Fruit fly (Drosophila melanogaster) whole organism, adult: ENCODE results near the gene RhoGEF64C.
A peak's percentile ranks its signal among the peaks of the same experiment; 100 is the strongest.

ENCODE experiments used
- CG11617 ChIP-seq: fragments of 200-800 bp; sonication (Bioruptor generic); optimal IDR thresholded peaks from 2 replicates; lab custom pipeline; 2017; ENCODE audit warnings: mild to moderate bottlenecking, missing biosample characterization, missing genetic modification reagents, missing genetic modification characterization
- CG12768 ChIP-seq: fragments of 200-800 bp; sonication (Bioruptor generic); optimal IDR thresholded peaks from 2 replicates; lab custom pipeline; 2017; ENCODE audit warnings: missing biosample characterization, missing genetic modification characterization, mild to moderate bottlenecking, moderate library complexity, missing genetic modification reagents
- CG14711 ChIP-seq: fragments of 200-800 bp; sonication (Bioruptor generic); optimal IDR thresholded peaks from 2 replicates; lab custom pipeline; 2018; ENCODE audit warnings: missing biosample characterization, mild to moderate bottlenecking, missing genetic modification characterization, moderate library complexity
- CG1620 ChIP-seq: fragments of 200-800 bp; sonication (Bioruptor generic); optimal IDR thresholded peaks from 2 replicates; lab custom pipeline; 2016; ENCODE audit warnings: missing biosample characterization, missing genetic modification characterization
- CG33017 ChIP-seq: fragments of 200-800 bp; sonication (Bioruptor generic); optimal IDR thresholded peaks from 2 replicates; lab custom pipeline; 2018; ENCODE audit warnings: missing biosample characterization, mild to moderate bottlenecking, missing genetic modification characterization, moderate library complexity
- CG5204 ChIP-seq: fragments of 200-800 bp; sonication (Bioruptor generic); optimal IDR thresholded peaks from 2 replicates; lab custom pipeline; 2016; ENCODE audit warnings: missing biosample characterization, missing genetic modification characterization
- CG7045 ChIP-seq: fragments of 200-800 bp; sonication (Bioruptor generic); optimal IDR thresholded peaks from 2 replicates; lab custom pipeline; 2017; ENCODE audit warnings: missing biosample characterization, mild to moderate bottlenecking, missing genetic modification characterization
- CG7101 ChIP-seq: fragments of 200-800 bp; sonication (Bioruptor generic); optimal IDR thresholded peaks from 2 replicates; lab custom pipeline; 2018; ENCODE audit warnings: missing biosample characterization, mild to moderate bottlenecking, missing genetic modification characterization, moderate library complexity
- Clk ChIP-seq: fragments of 200-800 bp; sonication (Bioruptor generic); optimal IDR thresholded peaks from 2 replicates; lab custom pipeline; 2017; ENCODE audit warnings: missing biosample characterization, missing genetic modification characterization
- Crg-1 ChIP-seq: fragments of 200-800 bp; sonication (Bioruptor generic); optimal IDR thresholded peaks from 2 replicates; lab custom pipeline; 2016; ENCODE audit warnings: missing biosample characterization, missing genetic modification characterization
- Hr96 ChIP-seq: fragments of 200-800 bp; sonication (Bioruptor generic); optimal IDR thresholded peaks from 2 replicates; lab custom pipeline; 2016; ENCODE audit warnings: missing biosample characterization, missing genetic modification characterization
- Mnt ChIP-seq: fragments of 200-800 bp; sonication (Bioruptor generic); optimal IDR thresholded peaks from 2 replicates; lab custom pipeline; 2016; ENCODE audit warnings: missing biosample characterization, mild to moderate bottlenecking, missing genetic modification characterization
- bab1 ChIP-seq: fragments of 200-800 bp; sonication (Bioruptor generic); optimal IDR thresholded peaks from 3 replicates; lab custom pipeline; 2019; ENCODE audit warnings: missing biosample characterization, mild to moderate bottlenecking, missing genetic modification characterization, moderate library complexity
- cic ChIP-seq: fragments of 200-800 bp; sonication (Bioruptor generic); optimal IDR thresholded peaks from 2 replicates; lab custom pipeline; 2017; ENCODE audit warnings: missing biosample characterization, mild to moderate bottlenecking, missing genetic modification characterization, moderate library complexity
- cnc ChIP-seq, 2 experiments: fragments of >200 bp; optimal IDR thresholded peaks; 2 replicates each; lab custom pipeline; 2017
- kay ChIP-seq: fragments of 200-800 bp; sonication (Bioruptor generic); peaks from one replicate; lab custom pipeline; 2016; ENCODE audit warnings: missing biosample characterization, missing genetic modification characterization, borderline replicate concordance
- ovo ChIP-seq: fragments of 200-800 bp; sonication (Bioruptor generic); optimal IDR thresholded peaks from 2 replicates; lab custom pipeline; 2016; ENCODE audit warnings: missing biosample characterization, missing genetic modification characterization
- pad ChIP-seq: fragments of 200-800 bp; sonication (Bioruptor generic); optimal IDR thresholded peaks from 3 replicates; lab custom pipeline; 2017; ENCODE audit warnings: missing biosample characterization, missing genetic modification characterization, mild to moderate bottlenecking, moderate library complexity, missing genetic modification reagents
- tj ChIP-seq: fragments of 200-800 bp; sonication (Bioruptor generic); optimal IDR thresholded peaks from 3 replicates; lab custom pipeline; 2017; ENCODE audit warnings: missing biosample characterization, mild to moderate bottlenecking, missing genetic modification characterization, moderate library complexity
- toe ChIP-seq: fragments of 200-800 bp; sonication (Bioruptor generic); optimal IDR thresholded peaks from 2 replicates; lab custom pipeline; 2016; ENCODE audit warnings: missing biosample characterization, missing genetic modification characterization

Gene RhoGEF64C

dm6 chr3L:4697301-4697700, 4.7 kb downstream of the RhoGEF64C start, which contains the start of gene CG13713:
Gene CG13713 (plus strand): TSS chr3L:4697601.
- no peak for TF ChIP-seq kay (GFP tag; lab: Kevin White, UChicago)
- TF ChIP-seq CG7045 (GFP tag; lab: Kevin White, UChicago) = no peak
- TF ChIP-seq pad = no peak
- TF ChIP-seq CG5204 (GFP tag; lab: Kevin White, UChicago) = no peak
- no peak for TF ChIP-seq CG11617 (GFP tag; lab: Kevin White, UChicago)
- TF ChIP-seq CG33017 (tag; lab: Kevin White, UChicago) = no peak
- no peak for TF ChIP-seq cic (GFP tag; lab: Kevin White, UChicago)
- no peak for TF ChIP-seq CG14711

dm6 chr3L:4698032-4698431, 5.4 kb downstream of the RhoGEF64C start:
- no peak for TF ChIP-seq kay (GFP tag; lab: Kevin White, UChicago)
- TF ChIP-seq CG7045 (GFP tag; lab: Kevin White, UChicago) = peak; percentile 46
- TF ChIP-seq CG7101 = no peak
- TF ChIP-seq CG14711 = no peak
- TF ChIP-seq Mnt (GFP tag; lab: Kevin White, UChicago) = no peak
- peak; percentile 38 for TF ChIP-seq CG5204 (GFP tag; lab: Kevin White, UChicago)
- no peak for TF ChIP-seq CG33017 (tag; lab: Kevin White, UChicago)

- TF ChIP-seq Hr96 = no peak
- no peak for TF ChIP-seq CG1620 (GFP tag; lab: Kevin White, UChicago)
- TF ChIP-seq tj (GFP tag; lab: Kevin White, UChicago) = peak; percentile 83
These were observed 5.9 kb downstream of the RhoGEF64C start for dm6 chr3L:4698496-4698895.

- TF ChIP-seq kay (GFP tag; lab: Kevin White, UChicago) = no peak
- TF ChIP-seq Clk (GFP tag; lab: Kevin White, UChicago) = no peak
- TF ChIP-seq Mnt (GFP tag; lab: Kevin White, UChicago) = no peak
- no peak for TF ChIP-seq CG7101
- TF ChIP-seq tj (GFP tag; lab: Kevin White, UChicago) = no peak
- no peak for TF ChIP-seq ovo
- TF ChIP-seq bab1 = no peak
- TF ChIP-seq toe (GFP tag; lab: Kevin White, UChicago) = no peak
- TF ChIP-seq CG33017 (tag; lab: Kevin White, UChicago) = no peak
- no peak for TF ChIP-seq cnc (optimal IDR thresholded peaks at IDR 0.05; lab: Kevin White, UChicago)
- TF ChIP-seq CG14711 = no peak
- TF ChIP-seq Crg-1 = no peak
- TF ChIP-seq CG1620 (GFP tag; lab: Kevin White, UChicago) = no peak
These were observed 7.5 kb downstream of the RhoGEF64C start for dm6 chr3L:4700091-4700490.

DNA sequence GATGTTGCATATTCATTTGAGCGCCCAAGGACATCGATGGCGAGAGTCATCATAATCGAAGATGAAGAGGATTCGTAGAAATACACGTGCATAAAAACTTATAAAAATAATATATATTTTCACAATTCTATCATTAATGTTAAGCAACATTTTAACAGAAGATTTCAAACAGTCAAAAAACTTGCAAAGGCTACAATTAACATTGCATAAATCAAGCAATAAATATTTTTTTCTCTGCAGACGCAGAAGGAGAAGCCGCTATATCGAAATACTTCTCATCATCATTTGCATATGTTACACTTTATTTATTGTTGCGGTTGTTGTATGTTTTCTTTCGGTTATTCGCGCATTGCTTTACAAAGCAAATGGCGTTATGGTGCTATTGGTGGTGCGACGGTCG, 9.4 kb downstream of the RhoGEF64C start:
- TF ChIP-seq tj (GFP tag; lab: Kevin White, UChicago) = no peak

dm6 chr3L:4707831-4708230, 15.2 kb downstream of the RhoGEF64C start:
- TF ChIP-seq CG12768 (GFP tag; lab: Kevin White, UChicago) (no peak), toe (GFP tag; lab: Kevin White, UChicago) (no peak), CG1620 (GFP tag; lab: Kevin White, UChicago) (no peak), pad (no peak), CG11617 (GFP tag; lab: Kevin White, UChicago) (no peak)

dm6 chr3L:4708536-4708935, 16.0 kb downstream of the RhoGEF64C start:
- TF ChIP-seq Clk (GFP tag; lab: Kevin White, UChicago) (no peak), bab1 (no peak), tj (GFP tag; lab: Kevin White, UChicago) (no peak), CG33017 (tag; lab: Kevin White, UChicago) (no peak), CG1620 (GFP tag; lab: Kevin White, UChicago) (no peak), Hr96 (no peak), CG12768 (GFP tag; lab: Kevin White, UChicago) (no peak), CG7101 (no peak), kay (GFP tag; lab: Kevin White, UChicago) (no peak), cic (GFP tag; lab: Kevin White, UChicago) (no peak), ovo (no peak), CG5204 (GFP tag; lab: Kevin White, UChicago) (no peak), CG11617 (GFP tag; lab: Kevin White, UChicago) (no peak), toe (GFP tag; lab: Kevin White, UChicago) (no peak)

- TF ChIP-seq bab1 (no peak), pad (no peak), CG12768 (GFP tag; lab: Kevin White, UChicago) (no peak), kay (GFP tag; lab: Kevin White, UChicago) (no peak), toe (GFP tag; lab: Kevin White, UChicago) (no peak), Hr96 (no peak), CG14711 (no peak), tj (GFP tag; lab: Kevin White, UChicago) (no peak), CG1620 (GFP tag; lab: Kevin White, UChicago) (no peak), cic (GFP tag; lab: Kevin White, UChicago) (no peak), CG7101 (no peak), Clk (GFP tag; lab: Kevin White, UChicago) (no peak), CG5204 (GFP tag; lab: Kevin White, UChicago) (no peak), Mnt (GFP tag; lab: Kevin White, UChicago) (no peak), cnc (optimal IDR thresholded peaks at IDR 0.05; lab: Kevin White, UChicago) (no peak), CG33017 (tag; lab: Kevin White, UChicago) (no peak), CG7045 (GFP tag; lab: Kevin White, UChicago) (no peak), CG11617 (GFP tag; lab: Kevin White, UChicago) (no peak)
These were observed 17.2 kb downstream of the RhoGEF64C start, which contains the start of gene CG13712 for dm6 chr3L:4709790-4710189. Gene CG13712 (minus strand): TSS chr3L:4709890.
